Worm (Caenorhabditis elegans): ENCODE data around the gene F54C8.1.

- TF ChIP-seq flt-1 (GFP tag; IDR thresholded peaks at IDR 0.05), result no peak
- TF ChIP-seq tra-4 (tag; optimal IDR thresholded peaks at IDR 0.05), result no peak
These were observed 13.2 kb upstream of the F54C8.1 start, which contains the start of gene T26G10.5 for ce11 chrIII:9426301-9426700.

Data from whole organism, early embryonic.